Worm (Caenorhabditis elegans) whole organism, L1 larva: ENCODE data around the gene fbxb-81.

ENCODE experiments used
- aha-1 ChIP-seq: fragments of 150-350 bp; optimal IDR thresholded peaks from 2 replicates; lab custom pipeline; 2014; ENCODE audit warnings: missing biosample characterization, missing genetic modification characterization
- hlh-4 ChIP-seq: sonication (generic microtip); optimal IDR thresholded peaks from 2 replicates; lab custom pipeline; 2016; ENCODE audit warnings: mild to moderate bottlenecking, missing genetic modification characterization, missing compliant biosample characterization
- sox-4 ChIP-seq: sonication (generic microtip); optimal IDR thresholded peaks from 2 replicates; lab custom pipeline; 2016; ENCODE audit warnings: missing genetic modification characterization, missing compliant biosample characterization

DNA sequence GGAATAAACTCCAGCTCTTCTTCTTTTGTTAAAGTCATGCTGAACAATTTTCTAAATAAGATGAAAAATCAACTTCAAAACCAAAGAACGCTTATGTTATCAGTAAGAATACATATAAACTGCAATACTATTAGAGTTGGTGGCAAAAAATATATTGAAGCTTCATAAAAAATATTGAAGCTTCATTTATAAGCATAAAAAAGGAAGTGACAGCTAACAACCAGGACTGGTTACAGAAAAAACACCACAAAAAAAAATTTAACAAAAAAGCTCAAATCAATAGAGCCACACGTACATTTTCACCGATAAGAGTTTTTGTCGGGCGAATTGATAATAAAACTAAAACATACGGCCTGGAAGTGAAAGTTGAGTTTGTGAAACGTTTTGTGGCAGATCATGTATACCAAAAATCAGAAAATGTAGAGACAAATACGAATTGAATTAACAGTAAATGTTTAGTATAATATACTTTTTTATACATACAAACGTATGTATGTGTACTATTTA lies 6.6 kb upstream of the fbxb-81 start, which contains the start of gene sqst-5:
- TF ChIP-seq hlh-4 (tag; lab: Kevin White, UChicago) (no peak), sox-4 (tag; lab: Kevin White, UChicago) (no peak), aha-1 (tag; lab: Kevin White, UChicago) (no peak)
